Worm (Caenorhabditis elegans) whole organism, L4/young adult: ENCODE measurements around the gene dnj-20.

Experiments used
- W03F9.2 ChIP-seq: fragments of 150-350 bp; optimal IDR thresholded peaks from 2 replicates; lab custom pipeline; 2014; ENCODE audit warnings: missing biosample characterization, missing genetic modification characterization
- him-1 ChIP-seq: sonication (generic microtip); optimal IDR thresholded peaks from 2 replicates; lab custom pipeline; 2016; ENCODE audit warnings: missing genotype, missing genetic modification reagents, missing genetic modification characterization, missing compliant biosample characterization

ce11 chrII:9600022-9600722 lies 23.8 kb downstream of the dnj-20 start:
- TF ChIP-seq W03F9.2 (tag; lab: Kevin White, UChicago) (no peak), him-1 (no peak)
